Worm (Caenorhabditis elegans): ENCODE measurements around the gene wrb-1.

- no peak for TF ChIP-seq blmp-1 (tag; optimal IDR thresholded peaks at IDR 0.05; ENCODE audit: insufficient read depth)
- TF ChIP-seq nhr-25 (tag; optimal IDR thresholded peaks at IDR 0.05), result no peak
- TF ChIP-seq fos-1 (tag; optimal IDR thresholded peaks at IDR 0.05), result no peak
- TF ChIP-seq zag-1 (tag; optimal IDR thresholded peaks at IDR 0.05), result no peak
- no peak for TF ChIP-seq lin-13 (GFP tag; optimal IDR thresholded peaks at IDR 0.05)
- no peak for TF ChIP-seq skn-1 (tag; optimal IDR thresholded peaks at IDR 0.05)
- no peak for TF ChIP-seq F13H6.1 (tag; optimal IDR thresholded peaks at IDR 0.05)
- TF ChIP-seq snpc-4 (tag; optimal IDR thresholded peaks at IDR 0.05), result no peak
- TF ChIP-seq unc-62 (GFP tag; optimal IDR thresholded peaks at IDR 0.05), result no peak
- TF ChIP-seq elt-3 (tag; optimal IDR thresholded peaks at IDR 0.05), result no peak
- no peak for TF ChIP-seq nhr-23 (tag; optimal IDR thresholded peaks at IDR 0.05)
Observed at ce11 chrV:1244021-1244708, 48.3 kb downstream of the wrb-1 start.

Data from whole organism, L2 larva.